Fruit fly (Drosophila melanogaster): ENCODE data around the gene bel.

Gene bel

dm6 chr3R:8676560-8677000 lies 16.0 kb upstream of the bel start, which contains the start of the genes Unc50, CG11755 and CG8043 (continued):
- TF ChIP-seq fd3F (GFP tag; optimal IDR thresholded peaks at IDR 0.05) (peak; percentile 65), CG12219 (GFP tag; optimal IDR thresholded peaks at IDR 0.05) (peak; percentile 35), Opbp (GFP tag; IDR thresholded peaks at IDR 0.05; ENCODE audit: partially characterized antibody) (peak; percentile 91), Sry-β (GFP tag; optimal IDR thresholded peaks at IDR 0.05) (peak; percentile 46), HLH4C (GFP tag; IDR thresholded peaks at IDR 0.05; ENCODE audit: partially characterized antibody) (peak; percentile 94), CG18476 (GFP tag; optimal IDR thresholded peaks at IDR 0.05) (peak; percentile 54), TFAM (GFP tag; optimal IDR thresholded peaks at IDR 0.05) (no peak), slou (GFP tag; optimal IDR thresholded peaks at IDR 0.05) (peak; percentile 78), Bteb2 (GFP tag; optimal IDR thresholded peaks at IDR 0.05) (peak; percentile 53), wor (GFP tag; IDR thresholded peaks at IDR 0.05) (peak; percentile 54), Lim3 (GFP tag; IDR thresholded peaks at IDR 0.05) (no peak), Fer3 (tag; optimal IDR thresholded peaks at IDR 0.05) (peak; percentile 70), knrl (GFP tag; IDR thresholded peaks at IDR 0.05; ENCODE audit: partially characterized antibody) (peak; percentile 99), Doc3 (GFP tag; IDR thresholded peaks at IDR 0.05; ENCODE audit: partially characterized antibody) (peak; percentile 100), CG6272 (GFP tag; IDR thresholded peaks at IDR 0.05) (peak; percentile 83), ac (GFP tag; optimal IDR thresholded peaks at IDR 0.05) (peak; percentile 14), croc (GFP tag; conservative IDR thresholded peaks at IDR 0.05) (peak; percentile 50; the same call in 2 of the 3 replicates), CG2199 (GFP tag; IDR thresholded peaks at IDR 0.05) (no peak), Meics (GFP tag; optimal IDR thresholded peaks at IDR 0.05) (peak; percentile 77), CG12299 (tag; optimal IDR thresholded peaks at IDR 0.05) (peak; percentile 28), CG12769 (tag; optimal IDR thresholded peaks at IDR 0.05) (no peak), CG2875 (GFP tag; optimal IDR thresholded peaks at IDR 0.05) (peak; percentile 51), CG11456 (GFP tag; IDR thresholded peaks at IDR 0.05) (peak; percentile 81), CG6254 (GFP tag; optimal IDR thresholded peaks at IDR 0.05) (peak; percentile 41), Jarid2 (GFP tag; optimal IDR thresholded peaks at IDR 0.05) (no peak), CG10979 (tag; optimal IDR thresholded peaks at IDR 0.05) (peak; percentile 75), Deaf1 (tag; optimal IDR thresholded peaks at IDR 0.05) (peak; percentile 51), zfh1 (GFP tag; IDR thresholded peaks at IDR 0.05) (peak; percentile 68), Oli (tag; optimal IDR thresholded peaks at IDR 0.05) (peak; percentile 64), CG7839 (tag; optimal IDR thresholded peaks at IDR 0.05) (peak; percentile 80), cwo (GFP tag; optimal IDR thresholded peaks at IDR 0.05) (peak; percentile 49), CG11723 (GFP tag; optimal IDR thresholded peaks at IDR 0.05) (peak; percentile 49), CG7271 (tag; optimal IDR thresholded peaks at IDR 0.05) (peak; percentile 30), CG10366 (GFP tag; IDR thresholded peaks at IDR 0.05) (peak; percentile 48; the same call in 1 of the 2 replicates), jigr1 (GFP tag; IDR thresholded peaks at IDR 0.05) (peak; percentile 75; the same call in 2 of the 3 replicates), CG15601 (tag; optimal IDR thresholded peaks at IDR 0.05) (peak; percentile 74), CG1529 (GFP tag; optimal IDR thresholded peaks at IDR 0.05) (peak; percentile 32), onecut (GFP tag; IDR thresholded peaks at IDR 0.05) (peak; percentile 58), eve (GFP tag; optimal IDR thresholded peaks at IDR 0.05) (no peak), CG9609 (GFP tag; optimal IDR thresholded peaks at IDR 0.05) (peak; percentile 68), ttk (GFP tag; IDR thresholded peaks at IDR 0.05) (peak; percentile 52; the same call in 1 of the 2 replicates), CG3065 (GFP tag; optimal IDR thresholded peaks at IDR 0.05) (peak; percentile 48), twi (tag; optimal IDR thresholded peaks at IDR 0.05) (peak; percentile 73), CG7556 (GFP tag; optimal IDR thresholded peaks at IDR 0.05) (peak; percentile 74), D (optimal IDR thresholded peaks at IDR 0.05) (no peak), D (GFP tag; optimal IDR thresholded peaks at IDR 0.05) (peak; percentile 42), CG4707 (GFP tag; optimal IDR thresholded peaks at IDR 0.05) (peak; percentile 1), so (GFP tag; IDR thresholded peaks at IDR 0.05) (peak; percentile 55; the same call in 1 of the 3 replicates), tap (tag; optimal IDR thresholded peaks at IDR 0.05) (peak; percentile 68), CG2202 (tag; optimal IDR thresholded peaks at IDR 0.05) (peak; percentile 32)
